Fruit fly (Drosophila melanogaster) Kc167 (cell line): ENCODE results near the gene Tango14.

Source experiments
- Myc ChIP-seq: fragments of >200 bp; optimal IDR thresholded peaks from 2 replicates; lab custom pipeline; 2017; ENCODE audit warnings: missing external identifiers
- h ChIP-seq: fragments of >200 bp; optimal IDR thresholded peaks from 3 replicates; lab custom pipeline; 2018; ENCODE audit warnings: missing external identifiers
- ttk ChIP-seq: sonication (Bioruptor generic); optimal IDR thresholded peaks from 2 replicates; lab custom pipeline; 2017; ENCODE audit warnings: missing external identifiers

DNA sequence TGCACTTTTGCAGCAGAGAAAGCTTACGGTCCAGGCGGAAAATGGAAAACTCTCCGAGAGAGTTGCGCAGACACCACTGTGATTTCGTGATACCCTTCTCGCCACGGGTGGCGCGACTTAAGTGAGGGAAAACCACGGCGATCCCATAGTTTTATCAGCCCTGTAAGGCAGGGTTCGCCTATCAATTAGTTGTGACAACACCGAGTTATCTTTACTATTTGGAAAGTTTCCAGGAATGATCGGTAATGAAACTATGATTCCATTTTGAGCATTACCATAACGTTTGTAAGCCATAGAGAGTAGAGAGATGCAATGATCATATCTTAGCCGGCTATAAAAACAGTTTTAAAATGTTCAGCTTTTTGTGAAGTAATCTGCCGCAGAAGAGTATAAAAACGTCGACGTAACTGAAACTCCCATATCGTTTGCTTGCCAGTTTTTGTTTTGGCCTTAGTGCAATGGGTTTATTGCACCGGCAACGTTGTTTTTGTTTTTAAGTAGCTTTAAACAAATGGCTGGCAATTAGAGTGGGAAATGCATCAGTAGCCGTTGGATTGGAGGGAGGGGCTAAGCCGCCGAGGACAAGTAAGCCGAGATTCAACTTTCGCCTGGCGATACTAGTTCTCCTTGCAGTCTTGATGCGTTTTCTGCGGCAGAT, 1.7 kb upstream of the Tango14 start:
- no peak for TF ChIP-seq Myc (lab: Kevin White, UChicago)
- TF ChIP-seq ttk (lab: Kevin White, UChicago) = no peak
- TF ChIP-seq h (lab: Kevin White, UChicago) = no peak
